Fruit fly (Drosophila melanogaster): Measurements from ENCODE around the gene Sbf.

DNA sequence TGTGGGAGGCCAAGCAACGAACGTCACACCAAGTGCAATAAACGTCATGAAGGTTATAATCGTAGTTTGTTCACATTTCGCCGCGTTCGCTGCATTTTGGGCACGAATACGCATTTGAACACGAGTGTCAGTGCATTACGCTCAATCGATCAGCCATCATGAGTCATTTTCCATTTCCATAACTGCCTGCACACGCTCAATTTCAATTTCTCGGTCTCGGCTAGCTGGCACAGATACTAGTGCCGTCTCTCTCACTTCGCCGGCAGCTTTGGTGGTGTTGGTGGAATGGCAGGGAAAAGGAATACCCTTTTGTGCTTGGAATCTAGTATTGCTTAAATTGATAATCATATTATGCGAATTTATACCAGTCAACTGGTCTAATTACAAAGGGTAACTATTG is 35.0 kb downstream of the Sbf start:
- TF ChIP-seq psq (optimal IDR thresholded peaks at IDR 0.05) (no peak), Myc (optimal IDR thresholded peaks at IDR 0.05) (no peak), insv (optimal IDR thresholded peaks at IDR 0.05) (no peak), h (optimal IDR thresholded peaks at IDR 0.05) (no peak)
